Worm (Caenorhabditis elegans): ENCODE results near the gene F43G6.4.

Gene F43G6.4

DNA sequence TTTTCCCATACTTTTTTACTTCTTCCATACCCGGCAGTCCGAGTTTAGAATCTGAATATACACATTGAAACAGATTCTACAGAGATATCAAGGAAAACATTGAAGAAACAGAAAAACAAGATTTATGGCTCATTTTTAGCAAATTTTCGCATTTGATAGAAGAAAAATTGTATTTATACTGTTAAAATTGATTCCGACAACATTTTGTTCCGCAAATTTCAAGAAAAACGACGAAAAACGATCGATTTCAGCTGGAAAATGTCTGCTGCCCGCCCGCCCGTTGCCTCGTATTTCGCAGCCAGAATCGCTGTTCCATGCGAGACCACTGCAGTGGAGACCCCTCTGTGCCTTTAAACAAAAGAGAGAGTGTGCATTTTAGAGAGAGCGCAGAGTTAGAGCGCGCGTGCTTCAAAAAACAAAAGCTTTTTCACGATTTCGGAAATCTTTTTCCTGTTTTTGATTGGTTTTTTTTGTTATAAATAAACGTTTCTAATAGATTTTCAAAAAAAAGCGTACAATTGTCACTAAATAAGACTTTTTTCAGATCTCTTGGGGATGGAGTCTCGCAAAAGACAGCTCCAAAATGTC lies 12.6 kb upstream of the F43G6.4 start, which contains the start of the genes patr-1 and dna-2 (continued):
- TF ChIP-seq unc-62 (GFP tag; optimal IDR thresholded peaks at IDR 0.05) (no peak), nhr-19 (GFP tag; conservative IDR thresholded peaks at IDR 0.05) (peak; percentile 58), nhr-77 (tag; optimal IDR thresholded peaks at IDR 0.05) (peak; percentile 14), nhr-28 (tag; optimal IDR thresholded peaks at IDR 0.05) (no peak), nhr-12 (tag; optimal IDR thresholded peaks at IDR 0.05) (no peak), ceh-63 (GFP tag; optimal IDR thresholded peaks at IDR 0.05) (no peak), alr-1 (tag; optimal IDR thresholded peaks at IDR 0.05; ENCODE audit: borderline replicate concordance) (no peak), nhr-90 (tag; optimal IDR thresholded peaks at IDR 0.05; ENCODE audit: poor library complexity) (no peak), C16A3.4 (tag; optimal IDR thresholded peaks at IDR 0.05) (peak; percentile 63), skn-1 (tag; optimal IDR thresholded peaks at IDR 0.05) (peak; percentile 79), dsc-1 (tag; optimal IDR thresholded peaks at IDR 0.05) (peak; percentile 13), lir-3 (tag; optimal IDR thresholded peaks at IDR 0.05; ENCODE audit: poor library complexity) (no peak), Y116A8C.19 (tag; optimal IDR thresholded peaks at IDR 0.05; ENCODE audit: borderline replicate concordance) (no peak), hpl-2 (GFP tag; optimal IDR thresholded peaks at IDR 0.05) (no peak), blmp-1 (tag; optimal IDR thresholded peaks at IDR 0.05) (peak; percentile 52), ceh-90 (tag; optimal IDR thresholded peaks at IDR 0.05) (no peak), ceh-82 (tag; optimal IDR thresholded peaks at IDR 0.05) (peak in 2 of 3 experiments; percentile 60 to 79), egl-13 (tag; optimal IDR thresholded peaks at IDR 0.05) (peak; percentile 4), lin-39 (tag; optimal IDR thresholded peaks at IDR 0.05) (no peak), ztf-11 (tag; optimal IDR thresholded peaks at IDR 0.05) (no peak), zag-1 (tag; optimal IDR thresholded peaks at IDR 0.05) (no peak), unc-130 (tag; optimal IDR thresholded peaks at IDR 0.05) (no peak), lin-14 (GFP tag; optimal IDR thresholded peaks at IDR 0.05) (peak; percentile 57), ztf-4 (tag; optimal IDR thresholded peaks at IDR 0.05) (no peak), nhr-71 (tag; optimal IDR thresholded peaks at IDR 0.05) (no peak), nhr-237 (tag; optimal IDR thresholded peaks at IDR 0.05) (no peak), tbx-2 (tag; optimal IDR thresholded peaks at IDR 0.05) (peak; percentile 61), C34B4.2 (tag; optimal IDR thresholded peaks at IDR 0.05) (no peak), ceh-8 (GFP tag; optimal IDR thresholded peaks at IDR 0.05) (no peak), mab-9 (GFP tag; IDR thresholded peaks at IDR 0.05) (no peak), lin-13 (GFP tag; optimal IDR thresholded peaks at IDR 0.05) (peak; percentile 16), ces-1 (GFP tag; optimal IDR thresholded peaks at IDR 0.05) (no peak), jun-1 (tag; optimal IDR thresholded peaks at IDR 0.05) (no peak), lsy-2 (tag; optimal IDR thresholded peaks at IDR 0.05) (peak; percentile 80 to 86), vab-15 (tag; optimal IDR thresholded peaks at IDR 0.05) (no peak), ama-1 (optimal IDR thresholded peaks at IDR 0.05) (no peak), grh-1 (GFP tag; IDR thresholded peaks at IDR 0.05) (peak; percentile 36; the same call in 1 of the 2 replicates), unc-98 (GFP tag; IDR thresholded peaks at IDR 0.05) (no peak), rnt-1 (tag; optimal IDR thresholded peaks at IDR 0.05) (peak; percentile 79), C04F5.9 (tag; optimal IDR thresholded peaks at IDR 0.05) (no peak), nhr-84 (tag; optimal IDR thresholded peaks at IDR 0.05) (no peak), hlh-4 (tag; optimal IDR thresholded peaks at IDR 0.05) (no peak), fos-1 (tag; optimal IDR thresholded peaks at IDR 0.05) (peak; percentile 53), mef-2 (tag; optimal IDR thresholded peaks at IDR 0.05) (peak; percentile 25), sptf-1 (tag; optimal IDR thresholded peaks at IDR 0.05) (no peak), nhr-47 (tag; optimal IDR thresholded peaks at IDR 0.05) (no peak), ets-5 (GFP tag; IDR thresholded peaks at IDR 0.05) (no peak), efl-3 (GFP tag; optimal IDR thresholded peaks at IDR 0.05) (no peak), isw-1 (GFP tag; IDR thresholded peaks at IDR 0.05) (peak; percentile 67), irx-1 (tag; optimal IDR thresholded peaks at IDR 0.05) (peak; percentile 14), egl-27 (tag; optimal IDR thresholded peaks at IDR 0.05) (no peak), aha-1 (tag; optimal IDR thresholded peaks at IDR 0.05) (no peak), lin-15B (tag; optimal IDR thresholded peaks at IDR 0.05) (peak; percentile 31)

Measured in whole organism, L1 larva.